Fruit fly (Drosophila melanogaster) whole organism, embryonic: ENCODE measurements around the gene hry.
A peak's percentile ranks its signal among the peaks of the same experiment; 100 is the strongest.

Source experiments
- Aef1 ChIP-seq: fragments of 200-800 bp; sonication (Bioruptor generic); IDR thresholded peaks from 3 replicates; pipeline ENCODE4 v1.3.6; 2022; ENCODE audit warnings: missing biosample characterization, missing genetic modification characterization
- CG11695 ChIP-seq: fragments of 200-800 bp; sonication (Bioruptor generic); IDR thresholded peaks from 3 replicates; pipeline ENCODE4 v1.3.6; 2022; ENCODE audit warnings: missing biosample characterization, missing genetic modification characterization
- CG12769 ChIP-seq: fragments of 200-800 bp; sonication (Bioruptor generic); optimal IDR thresholded peaks from 2 replicates; lab custom pipeline; 2019; ENCODE audit warnings: missing biosample characterization, mild to moderate bottlenecking, missing genetic modification characterization, moderate library complexity
- CG12942 ChIP-seq: fragments of 200-800 bp; sonication (Bioruptor generic); optimal IDR thresholded peaks from 3 replicates; lab custom pipeline; 2016; ENCODE audit warnings: missing biosample characterization, missing genetic modification characterization
- CG15073 ChIP-seq: fragments of 200-800 bp; sonication (Bioruptor generic); optimal IDR thresholded peaks from 2 replicates; lab custom pipeline; 2016; ENCODE audit warnings: missing biosample characterization, missing genetic modification characterization
- CG1529 ChIP-seq: fragments of 200-800 bp; sonication (Bioruptor generic); optimal IDR thresholded peaks from 3 replicates; lab custom pipeline; 2018; ENCODE audit warnings: missing biosample characterization, missing genetic modification characterization
- CG15514 ChIP-seq: fragments of 200-800 bp; sonication (Bioruptor generic); optimal IDR thresholded peaks from 3 replicates; lab custom pipeline; 2017; ENCODE audit warnings: missing biosample characterization, missing genetic modification characterization, mild to moderate bottlenecking, moderate library complexity, missing genetic modification reagents
- CG32772 ChIP-seq: fragments of 200-800 bp; sonication (Bioruptor generic); IDR thresholded peaks from 2 replicates; pipeline ENCODE4 v1.3.6; 2022; ENCODE audit warnings: missing biosample characterization, missing genetic modification characterization
- CG33213 ChIP-seq: fragments of 200-800 bp; sonication (Bioruptor generic); optimal IDR thresholded peaks from 3 replicates; lab custom pipeline; 2016; ENCODE audit warnings: missing biosample characterization, missing genetic modification characterization
- CG34224 ChIP-seq: fragments of 200-800 bp; sonication (Bioruptor generic); IDR thresholded peaks from 3 replicates; pipeline ENCODE4 v1.3.6; 2022; ENCODE audit warnings: missing biosample characterization, missing genetic modification characterization; ENCODE audit not compliant: partially characterized antibody
- CG4282 ChIP-seq: fragments of 200-800 bp; sonication (Bioruptor generic); optimal IDR thresholded peaks from 2 replicates; lab custom pipeline; 2016; ENCODE audit warnings: missing biosample characterization, missing genetic modification characterization
- CG4360 ChIP-seq: fragments of 200-800 bp; sonication (Bioruptor generic); IDR thresholded peaks from 2 replicates; pipeline ENCODE4 v1.3.6; 2022; ENCODE audit warnings: missing biosample characterization, missing genetic modification characterization
- CG43689 ChIP-seq: fragments of 200-800 bp; sonication (Bioruptor generic); IDR thresholded peaks from 2 replicates; pipeline ENCODE4 v1.3.6; 2022; ENCODE audit warnings: missing biosample characterization, missing genetic modification characterization
- CG4617 ChIP-seq: fragments of 200-800 bp; sonication (Bioruptor generic); optimal IDR thresholded peaks from 3 replicates; lab custom pipeline; 2016; ENCODE audit warnings: missing biosample characterization, missing genetic modification characterization, borderline replicate concordance
- CG4854 ChIP-seq: fragments of 200-800 bp; sonication (Bioruptor generic); optimal IDR thresholded peaks from 2 replicates; lab custom pipeline; 2016; ENCODE audit warnings: missing biosample characterization, missing genetic modification characterization, inconsistent platforms
- CG6254 ChIP-seq: fragments of 200-800 bp; sonication (Bioruptor generic); optimal IDR thresholded peaks from 3 replicates; lab custom pipeline; 2017; ENCODE audit warnings: mild to moderate bottlenecking, missing biosample characterization, missing genetic modification reagents, missing genetic modification characterization
- CG6765 ChIP-seq: fragments of 200-800 bp; sonication (Bioruptor generic); optimal IDR thresholded peaks from 3 replicates; lab custom pipeline; 2017; ENCODE audit warnings: missing biosample characterization, mild to moderate bottlenecking, missing genetic modification characterization
- CG7963 ChIP-seq: fragments of 200-800 bp; sonication (Bioruptor generic); IDR thresholded peaks from 3 replicates; pipeline ENCODE4 v1.3.6; 2022; ENCODE audit warnings: missing biosample characterization, missing genetic modification characterization; ENCODE audit not compliant: partially characterized antibody
- CG8478 ChIP-seq: fragments of >200 bp; optimal IDR thresholded peaks from 2 replicates; lab custom pipeline; 2018
- CG9437 ChIP-seq: fragments of 200-800 bp; sonication (Bioruptor generic); optimal IDR thresholded peaks from 2 replicates; lab custom pipeline; 2018; ENCODE audit warnings: missing biosample characterization, mild to moderate bottlenecking, missing genetic modification characterization
- Dbx ChIP-seq: fragments of 200-800 bp; sonication (Bioruptor generic); IDR thresholded peaks from 3 replicates; pipeline ENCODE4 v1.3.6; 2022; ENCODE audit warnings: missing biosample characterization, missing genetic modification characterization
- Deaf1 ChIP-seq: fragments of 200-800 bp; optimal IDR thresholded peaks from 3 replicates; lab custom pipeline; 2019; ENCODE audit warnings: missing biosample characterization, mild to moderate bottlenecking, missing genetic modification characterization, moderate library complexity
- Dek ChIP-seq: fragments of 200-800 bp; sonication (Bioruptor generic); optimal IDR thresholded peaks from 3 replicates; lab custom pipeline; 2019; ENCODE audit warnings: missing biosample characterization, mild to moderate bottlenecking, missing genetic modification characterization, moderate library complexity
- Ets65A ChIP-seq: fragments of 200-800 bp; sonication (Bioruptor generic); peaks from one replicate; lab custom pipeline; 2016; ENCODE audit warnings: missing biosample characterization, missing genetic modification characterization
- Ets97D ChIP-seq: fragments of 200-800 bp; sonication (Bioruptor generic); optimal IDR thresholded peaks from 3 replicates; lab custom pipeline; 2016; ENCODE audit warnings: missing biosample characterization, missing genetic modification characterization
- GATAe ChIP-seq: fragments of 200-800 bp; sonication (Bioruptor generic); conservative IDR thresholded peaks from 2 replicates; pipeline ENCODE4 v1.3.6; 2022; ENCODE audit warnings: missing biosample characterization, missing genetic modification characterization
- HLH54F ChIP-seq: fragments of 200-800 bp; sonication (Bioruptor generic); optimal IDR thresholded peaks from 3 replicates; lab custom pipeline; 2016; ENCODE audit warnings: missing biosample characterization, missing genetic modification characterization
- Hand ChIP-seq: fragments of 200-800 bp; sonication (Bioruptor generic); optimal IDR thresholded peaks from 2 replicates; lab custom pipeline; 2017; ENCODE audit warnings: mild to moderate bottlenecking, missing biosample characterization, missing genetic modification reagents, missing genetic modification characterization
- Hsf ChIP-seq: fragments of 200-800 bp; sonication (Bioruptor generic); optimal IDR thresholded peaks from 3 replicates; lab custom pipeline; 2016; ENCODE audit warnings: missing biosample characterization, missing genetic modification characterization
- MBD-R2 ChIP-seq: fragments of 200-800 bp; sonication (Bioruptor generic); IDR thresholded peaks from 2 replicates; pipeline ENCODE4 v1.3.6; 2022; ENCODE audit warnings: missing biosample characterization, missing genetic modification characterization
- Meics ChIP-seq: fragments of 200-800 bp; sonication (Bioruptor generic); optimal IDR thresholded peaks from 2 replicates; lab custom pipeline; 2017; ENCODE audit warnings: missing biosample characterization, mild to moderate bottlenecking, missing genetic modification characterization
- Side ChIP-seq: fragments of 200-800 bp; sonication (Bioruptor generic); optimal IDR thresholded peaks from 2 replicates; lab custom pipeline; 2016; ENCODE audit warnings: missing biosample characterization, missing genetic modification characterization
- Trl ChIP-seq, 3 experiments: fragments of >200 bp in 2 of 3; fragments of 200-800 bp in 1 of 3; sonication (Bioruptor generic) in 1 of 3; optimal IDR thresholded peaks; 2 replicates in 1 of 3; 3 replicates in 2 of 3; lab custom pipeline; 2016 to 2017; ENCODE audit warnings: missing biosample characterization in 1 of 3, missing genetic modification characterization in 1 of 3
- Xbp1 ChIP-seq: fragments of 200-800 bp; sonication (Bioruptor generic); optimal IDR thresholded peaks from 3 replicates; lab custom pipeline; 2016; ENCODE audit warnings: missing biosample characterization, mild to moderate bottlenecking, missing genetic modification characterization
- ab ChIP-seq: fragments of 200-800 bp; sonication (Bioruptor generic); optimal IDR thresholded peaks from 2 replicates; lab custom pipeline; 2016; ENCODE audit warnings: missing biosample characterization, missing genetic modification characterization
- ac ChIP-seq: fragments of 200-800 bp; sonication (Bioruptor generic); optimal IDR thresholded peaks from 3 replicates; lab custom pipeline; 2017; ENCODE audit warnings: missing biosample characterization, mild to moderate bottlenecking, missing genetic modification characterization
- amos ChIP-seq: fragments of 200-800 bp; sonication (Bioruptor generic); IDR thresholded peaks from 2 replicates; pipeline ENCODE4 v1.3.6; 2022; ENCODE audit warnings: missing biosample characterization, missing genetic modification characterization; ENCODE audit not compliant: partially characterized antibody
- ase ChIP-seq: fragments of 200-800 bp; sonication (Bioruptor generic); IDR thresholded peaks from 3 replicates; pipeline ENCODE4 v1.3.6; 2022; ENCODE audit warnings: missing biosample characterization, missing genetic modification characterization
- chn ChIP-seq: fragments of 200-800 bp; sonication (Bioruptor generic); optimal IDR thresholded peaks from 2 replicates; lab custom pipeline; 2016; ENCODE audit warnings: missing biosample characterization, missing genetic modification characterization
- croc ChIP-seq: fragments of 200-800 bp; sonication (Bioruptor generic); conservative IDR thresholded peaks from 3 replicates; pipeline ENCODE4 v1.3.6; 2022; ENCODE audit warnings: missing biosample characterization, missing genetic modification characterization
- eyg ChIP-seq: fragments of 200-800 bp; sonication (Bioruptor generic); optimal IDR thresholded peaks from 3 replicates; lab custom pipeline; 2016; ENCODE audit warnings: missing biosample characterization, missing genetic modification characterization
- fd64A ChIP-seq: fragments of 200-800 bp; sonication (Bioruptor generic); optimal IDR thresholded peaks from 3 replicates; lab custom pipeline; 2018; ENCODE audit warnings: missing biosample characterization, mild to moderate bottlenecking, missing genetic modification characterization
- jigr1 ChIP-seq: fragments of 200-800 bp; sonication (Bioruptor generic); IDR thresholded peaks from 3 replicates; pipeline ENCODE4 v1.3.6; 2022; ENCODE audit warnings: missing biosample characterization, missing genetic modification characterization
- maf-S ChIP-seq: fragments of 200-800 bp; sonication (Bioruptor generic); optimal IDR thresholded peaks from 2 replicates; lab custom pipeline; 2016; ENCODE audit warnings: missing biosample characterization, missing genetic modification characterization
- odd ChIP-seq: fragments of 200-800 bp; sonication (Bioruptor generic); optimal IDR thresholded peaks from 2 replicates; lab custom pipeline; 2017; ENCODE audit warnings: missing biosample characterization, mild to moderate bottlenecking, missing genetic modification characterization
- sens ChIP-seq: fragments of 200-800 bp; sonication (Bioruptor generic); peaks from one replicate; lab custom pipeline; 2016; ENCODE audit warnings: missing biosample characterization, missing genetic modification characterization
- shn ChIP-seq: fragments of 200-800 bp; sonication (Bioruptor generic); optimal IDR thresholded peaks from 3 replicates; lab custom pipeline; 2016; ENCODE audit warnings: missing biosample characterization, missing genetic modification characterization
- sisA ChIP-seq: fragments of 200-800 bp; sonication (Bioruptor generic); IDR thresholded peaks from 2 replicates; pipeline ENCODE4 v1.3.6; 2022; ENCODE audit warnings: missing biosample characterization, missing genetic modification characterization
- slbo ChIP-seq: fragments of 200-800 bp; sonication (Bioruptor generic); IDR thresholded peaks from 2 replicates; pipeline ENCODE4 v1.3.6; 2022; ENCODE audit warnings: missing biosample characterization, missing genetic modification characterization
- sr ChIP-seq: fragments of 200-800 bp; sonication (Bioruptor generic); IDR thresholded peaks from 3 replicates; pipeline ENCODE4 v1.3.6; 2022; ENCODE audit warnings: missing biosample characterization, missing genetic modification characterization
- vfl ChIP-seq: fragments of 200-800 bp; sonication (Bioruptor generic); optimal IDR thresholded peaks from 2 replicates; lab custom pipeline; 2016; ENCODE audit warnings: missing biosample characterization, missing genetic modification characterization

hry gene

dm6 chr3L:8700643-8701208 lies 25.2 kb downstream of the hry start (continued):
- TF ChIP-seq CG15514 (GFP tag; lab: Kevin White, UChicago) = peak; percentile 64
- TF ChIP-seq CG33213 (GFP tag; lab: Kevin White, UChicago) = peak; percentile 56
- TF ChIP-seq CG7963 (GFP tag; lab: Robert Waterston, UW) = no peak
- no peak for TF ChIP-seq Trl (optimal IDR thresholded peaks at IDR 0.05; lab: Kevin White, UChicago)
- peak; percentile 68 for TF ChIP-seq Trl (GFP tag; optimal IDR thresholded peaks at IDR 0.05; lab: Kevin White, UChicago)
- TF ChIP-seq eyg (GFP tag; lab: Kevin White, UChicago) = peak; percentile 73
- TF ChIP-seq CG34224 (GFP tag; lab: Robert Waterston, UW) = no peak
- no peak for TF ChIP-seq ac (GFP tag; lab: Kevin White, UChicago)
- TF ChIP-seq jigr1 (GFP tag; lab: Robert Waterston, UW) = peak; percentile 74; the same call in 1 of the 3 replicates
- peak; percentile 74 for TF ChIP-seq CG11695 (GFP tag; lab: Robert Waterston, UW)
- peak; percentile 34 for TF ChIP-seq CG15073 (GFP tag; lab: Kevin White, UChicago)
- peak; percentile 55 for TF ChIP-seq MBD-R2 (GFP tag; lab: Robert Waterston, UW)
- peak; percentile 71 for TF ChIP-seq CG12942 (GFP tag; lab: Kevin White, UChicago)
- no peak for TF ChIP-seq CG8478 (lab: Kevin White, UChicago)
- peak; percentile 61 for TF ChIP-seq Dek (tag; lab: Kevin White, UChicago)
- TF ChIP-seq CG9437 (GFP tag; lab: Kevin White, UChicago) = peak; percentile 77
- TF ChIP-seq Hsf (GFP tag; lab: Kevin White, UChicago) = peak; percentile 86
- peak; percentile 67 for TF ChIP-seq odd (GFP tag; lab: Kevin White, UChicago)
- TF ChIP-seq maf-S (GFP tag; lab: Kevin White, UChicago) = peak; percentile 70
- TF ChIP-seq Ets65A (GFP tag; lab: Kevin White, UChicago) = peak; percentile 96
- TF ChIP-seq chn = peak; percentile 49
- peak; percentile 75 for TF ChIP-seq Side (GFP tag; lab: Kevin White, UChicago)
- TF ChIP-seq sisA (GFP tag; lab: Robert Waterston, UW) = peak; percentile 74
- peak; percentile 49 for TF ChIP-seq Ets97D
- TF ChIP-seq CG4360 (GFP tag; lab: Robert Waterston, UW) = no peak
- peak; percentile 58 for TF ChIP-seq CG6254 (GFP tag; lab: Kevin White, UChicago)
- TF ChIP-seq CG1529 (GFP tag; lab: Kevin White, UChicago) = peak; percentile 31
- TF ChIP-seq CG12769 (tag; lab: Kevin White, UChicago) = peak; percentile 88
- TF ChIP-seq CG43689 (GFP tag; lab: Robert Waterston, UW) = no peak
- TF ChIP-seq HLH54F (GFP tag; lab: Kevin White, UChicago) = peak; percentile 81
- TF ChIP-seq vfl = peak; percentile 60
- TF ChIP-seq GATAe (GFP tag; lab: Robert Waterston, UW) = peak; percentile 69; the same call in 1 of the 2 replicates
- TF ChIP-seq amos (GFP tag; lab: Robert Waterston, UW) = no peak
- TF ChIP-seq shn (GFP tag; lab: Kevin White, UChicago) = peak; percentile 85
- peak; percentile 82 for TF ChIP-seq Deaf1 (tag; lab: Kevin White, UChicago)
- TF ChIP-seq Hand (GFP tag; lab: Kevin White, UChicago) = peak; percentile 74
- peak; percentile 83 for TF ChIP-seq Aef1
- TF ChIP-seq CG4617 (GFP tag; lab: Kevin White, UChicago) = no peak
- peak; percentile 82 for TF ChIP-seq slbo (GFP tag; lab: Robert Waterston, UW)
- peak; percentile 69; the same call in 2 of the 3 replicates for TF ChIP-seq Dbx
- TF ChIP-seq sr (GFP tag; lab: Robert Waterston, UW) = no peak
- peak; percentile 74 for TF ChIP-seq CG4854 (GFP tag; lab: Kevin White, UChicago)
- peak; percentile 87 for TF ChIP-seq Meics (GFP tag; lab: Kevin White, UChicago)
- peak; percentile 63 for TF ChIP-seq CG32772
- no peak for TF ChIP-seq ase (GFP tag; lab: Robert Waterston, UW)
- no peak; the same call in 2 of the 3 replicates for TF ChIP-seq croc (GFP tag; lab: Robert Waterston, UW)
- TF ChIP-seq Xbp1 (GFP tag; lab: Kevin White, UChicago) = peak; percentile 82
- no peak for TF ChIP-seq CG4282
- TF ChIP-seq fd64A (GFP tag; lab: Kevin White, UChicago) = peak; percentile 16
- peak; percentile 36 for TF ChIP-seq ab (GFP tag; lab: Kevin White, UChicago)
- TF ChIP-seq sens (GFP tag; lab: Kevin White, UChicago) = peak; percentile 96
- TF ChIP-seq CG6765 (GFP tag; lab: Kevin White, UChicago) = peak; percentile 44
